Worm (Caenorhabditis elegans): ENCODE data around the gene BE10.4.

BE10.4 gene

ce11 chrIII:12806712-12807111 is 6.6 kb upstream of the BE10.4 start, which contains the start of gene BE10.5:
TSS of gene BE10.5 (minus strand) at chrIII:12806812.
- no peak for TF ChIP-seq snpc-4 (tag; optimal IDR thresholded peaks at IDR 0.05)
- no peak for TF ChIP-seq lin-13 (GFP tag; optimal IDR thresholded peaks at IDR 0.05)
- no peak for TF ChIP-seq nhr-77 (tag; optimal IDR thresholded peaks at IDR 0.05)
- no peak for TF ChIP-seq unc-55 (GFP tag; optimal IDR thresholded peaks at IDR 0.05)
- TF ChIP-seq ztf-11 (tag; optimal IDR thresholded peaks at IDR 0.05), result no peak
- TF ChIP-seq nhr-11 (tag; optimal IDR thresholded peaks at IDR 0.05), result no peak
- no peak for TF ChIP-seq dmd-4 (tag; optimal IDR thresholded peaks at IDR 0.05)
- no peak for TF ChIP-seq Y55F3AM.14 (GFP tag; optimal IDR thresholded peaks at IDR 0.05)
- no peak for TF ChIP-seq blmp-1 (tag; optimal IDR thresholded peaks at IDR 0.05; ENCODE audit: insufficient read depth)
- no peak for TF ChIP-seq ZK546.5 (tag; optimal IDR thresholded peaks at IDR 0.05)
- TF ChIP-seq nhr-10 (tag; optimal IDR thresholded peaks at IDR 0.05), result no peak
- no peak for TF ChIP-seq elt-1 (tag; optimal IDR thresholded peaks at IDR 0.05)
- no peak for TF ChIP-seq mdl-1 (tag; optimal IDR thresholded peaks at IDR 0.05)

ce11 chrIII:12807726-12808125 is 5.6 kb upstream of the BE10.4 start, which contains the start of gene BE10.3:
TSS of gene BE10.3 (plus strand) at chrIII:12808026.
- TF ChIP-seq ama-1 (optimal IDR thresholded peaks at IDR 0.05), result no peak
- no peak for TF ChIP-seq sma-3 (GFP tag; optimal IDR thresholded peaks at IDR 0.05)
- no peak for TF ChIP-seq ztf-1 (GFP tag; conservative IDR thresholded peaks at IDR 0.05)

- TF ChIP-seq ama-1 (optimal IDR thresholded peaks at IDR 0.05) (peak; percentile 11), unc-55 (GFP tag; optimal IDR thresholded peaks at IDR 0.05) (peak; percentile 32), dmd-4 (tag; optimal IDR thresholded peaks at IDR 0.05) (no peak), nhr-21 (tag; optimal IDR thresholded peaks at IDR 0.05) (no peak), sem-4 (tag; optimal IDR thresholded peaks at IDR 0.05) (peak; percentile 4), zag-1 (tag; optimal IDR thresholded peaks at IDR 0.05) (no peak), sma-9 (GFP tag; optimal IDR thresholded peaks at IDR 0.05) (no peak), sma-9 (tag; optimal IDR thresholded peaks at IDR 0.05) (no peak), lin-11 (tag; optimal IDR thresholded peaks at IDR 0.05) (no peak), ztf-4 (tag; optimal IDR thresholded peaks at IDR 0.05) (no peak), C34F6.9 (tag; optimal IDR thresholded peaks at IDR 0.05) (peak; percentile 33), alr-1 (tag; optimal IDR thresholded peaks at IDR 0.05) (no peak), nhr-6 (tag; optimal IDR thresholded peaks at IDR 0.05) (no peak), R02D3.7 (tag; optimal IDR thresholded peaks at IDR 0.05) (peak; percentile 86), unc-39 (tag; optimal IDR thresholded peaks at IDR 0.05) (no peak), gmeb-1 (tag; optimal IDR thresholded peaks at IDR 0.05) (peak; percentile 31), Y55F3AM.14 (GFP tag; optimal IDR thresholded peaks at IDR 0.05) (no peak), lsy-2 (tag; optimal IDR thresholded peaks at IDR 0.05) (peak; percentile 19 to 44), lin-13 (GFP tag; optimal IDR thresholded peaks at IDR 0.05) (no peak)
These were observed 4.9 kb downstream of the BE10.4 start, which contains the start of gene arx-5 for ce11 chrIII:12818050-12818738. TSS of gene arx-5 (minus strand) at chrIII:12818100.

- TF ChIP-seq alr-1 (tag; optimal IDR thresholded peaks at IDR 0.05) (no peak), nhr-12 (tag; optimal IDR thresholded peaks at IDR 0.05) (no peak), aly-2 (tag; optimal IDR thresholded peaks at IDR 0.05) (no peak), ztf-4 (tag; optimal IDR thresholded peaks at IDR 0.05) (no peak), elt-1 (tag; optimal IDR thresholded peaks at IDR 0.05) (no peak), peb-1 (tag; optimal IDR thresholded peaks at IDR 0.05) (no peak), ceh-16 (tag; optimal IDR thresholded peaks at IDR 0.05) (no peak), nhr-25 (tag; optimal IDR thresholded peaks at IDR 0.05) (no peak), mdl-1 (tag; optimal IDR thresholded peaks at IDR 0.05) (no peak), sem-4 (tag; optimal IDR thresholded peaks at IDR 0.05) (no peak), F13H6.1 (tag; optimal IDR thresholded peaks at IDR 0.05) (no peak), ama-1 (optimal IDR thresholded peaks at IDR 0.05) (no peak), unc-55 (GFP tag; optimal IDR thresholded peaks at IDR 0.05) (no peak), mbf-1 (tag; optimal IDR thresholded peaks at IDR 0.05) (no peak), Y55F3AM.14 (GFP tag; optimal IDR thresholded peaks at IDR 0.05) (no peak), lin-13 (GFP tag; optimal IDR thresholded peaks at IDR 0.05) (no peak), egl-27 (tag; optimal IDR thresholded peaks at IDR 0.05) (no peak)
These were observed 5.9 kb downstream of the BE10.4 start for ce11 chrIII:12819148-12819547.

Measured in whole organism, L2 larva.